Fruit fly (Drosophila melanogaster) whole organism, larva: ENCODE data around the gene Bet3.

Source experiments
- noc ChIP-seq: fragments of 200-800 bp; sonication (Bioruptor generic); optimal IDR thresholded peaks from 3 replicates; lab custom pipeline; 2019; ENCODE audit warnings: missing biosample characterization, mild to moderate bottlenecking, missing genetic modification characterization, moderate library complexity

Bet3 gene

DNA sequence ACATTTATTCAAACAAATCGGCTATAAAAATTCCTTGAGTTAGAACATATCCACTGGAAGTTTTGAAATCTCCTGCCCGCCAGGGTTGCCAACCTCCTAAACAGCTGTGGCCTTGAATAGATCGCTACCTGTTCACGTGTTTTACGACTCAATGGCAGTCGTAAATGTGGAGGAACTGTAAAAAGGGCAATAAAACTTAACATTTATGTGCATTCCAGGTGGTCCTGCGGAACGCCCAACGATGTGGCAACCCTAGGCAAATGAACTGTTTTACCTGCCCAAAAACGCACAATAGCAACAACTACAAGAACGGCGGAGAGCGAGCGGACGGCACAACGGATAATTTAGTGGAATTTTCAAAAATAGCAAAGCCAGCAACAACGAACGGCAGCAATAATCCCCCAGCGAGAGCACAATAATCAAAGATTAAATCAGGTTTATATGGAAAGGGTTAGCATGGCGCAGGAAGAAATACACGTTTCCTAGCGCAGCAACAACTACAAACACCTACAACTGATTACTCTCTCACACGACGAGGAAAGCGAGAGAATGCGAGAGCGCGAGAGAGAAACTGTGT lies 19.7 kb upstream of the Bet3 start:
- TF ChIP-seq noc (tag; lab: Kevin White, UChicago), result no peak

DNA sequence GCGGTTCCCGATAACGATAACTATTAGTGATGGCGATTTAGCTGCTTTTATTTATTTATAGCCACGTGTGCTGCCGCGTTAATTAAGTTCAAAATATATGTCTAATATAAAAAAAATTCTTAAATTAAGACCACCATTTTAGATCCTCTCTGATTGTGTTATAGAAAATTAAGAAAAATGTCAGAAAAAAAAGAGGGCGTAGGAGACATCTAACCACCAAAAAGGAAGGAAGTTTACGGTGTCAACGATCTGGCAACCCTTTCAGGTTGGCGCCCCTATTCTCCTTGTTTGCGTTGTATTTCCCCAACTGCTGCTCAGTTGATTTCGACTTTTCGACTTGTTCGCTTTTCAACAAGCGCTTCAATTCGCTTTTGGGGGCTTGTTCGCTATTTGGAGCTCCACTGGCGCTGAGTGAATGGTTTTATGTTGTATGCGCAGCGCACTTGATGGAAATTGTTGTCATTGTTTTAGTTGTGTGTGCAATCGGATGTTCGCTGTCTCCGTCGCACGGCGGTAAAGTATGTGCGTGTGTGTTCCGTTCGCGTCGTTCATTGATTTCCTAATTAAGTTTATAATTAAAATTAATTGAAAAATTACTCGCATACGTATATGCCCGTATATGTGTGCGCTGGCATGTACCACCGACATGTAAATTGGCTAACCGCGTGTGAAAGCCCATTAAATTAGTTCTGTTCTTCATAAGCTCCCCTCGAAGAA lies 18.9 kb upstream of the Bet3 start, which contains the start of the genes CG3434 and CG44838:
TSS of gene CG3434 (minus strand) at position 25 of the 717 bp plus-strand sequence.
TSS of gene CG44838 (plus strand) at position 276 of the 717 bp plus-strand sequence.
- peak; percentile 67 for TF ChIP-seq noc (tag; lab: Kevin White, UChicago)

DNA sequence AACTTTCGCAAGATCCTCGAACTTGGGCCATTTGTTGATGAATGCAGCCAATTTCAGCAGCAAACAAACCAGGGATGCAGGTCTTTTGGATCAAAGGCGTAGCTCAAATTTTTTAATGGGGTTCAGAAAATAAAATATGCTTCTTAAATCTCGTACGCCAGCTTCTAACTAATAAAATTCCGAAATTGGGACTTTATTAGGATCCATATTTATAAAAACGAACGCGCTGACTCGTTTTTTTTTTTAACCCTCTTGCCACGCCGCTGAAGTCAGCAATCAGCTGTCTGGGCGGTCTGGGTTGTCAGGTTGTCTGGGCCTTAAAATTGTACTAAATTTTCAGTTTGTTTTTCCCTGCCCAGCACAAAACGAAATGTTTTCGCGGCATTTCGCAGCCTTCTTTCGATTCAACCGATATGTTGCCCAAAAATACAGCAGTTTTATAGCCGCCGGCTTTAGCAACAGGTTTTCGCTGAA lies 15.6 kb upstream of the Bet3 start, which contains the start of gene CG3437:
TSS of gene CG3437 (minus strand) at position 51 of the 474 bp plus-strand sequence.
- peak; percentile 99 for TF ChIP-seq noc (tag; lab: Kevin White, UChicago)

DNA sequence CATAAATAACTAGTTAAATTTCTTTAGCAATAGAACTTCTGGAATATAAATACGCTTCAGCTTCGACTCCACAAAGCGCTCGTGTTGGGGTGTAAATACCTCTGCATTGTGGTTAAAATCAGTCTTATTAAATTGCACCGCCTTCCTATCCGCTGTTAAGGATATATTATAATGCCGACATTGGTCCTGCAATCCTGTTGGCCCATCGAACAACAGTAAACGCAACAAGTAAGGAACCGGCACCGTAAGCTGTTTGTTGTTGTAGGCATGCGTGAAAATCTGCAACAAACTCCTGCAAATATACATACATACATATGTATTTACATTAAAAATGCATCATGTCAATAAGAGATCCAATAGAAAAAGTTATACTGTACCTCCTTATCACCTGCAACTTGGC lies 14.3 kb upstream of the Bet3 start:
- TF ChIP-seq noc (tag; lab: Kevin White, UChicago), result no peak

DNA sequence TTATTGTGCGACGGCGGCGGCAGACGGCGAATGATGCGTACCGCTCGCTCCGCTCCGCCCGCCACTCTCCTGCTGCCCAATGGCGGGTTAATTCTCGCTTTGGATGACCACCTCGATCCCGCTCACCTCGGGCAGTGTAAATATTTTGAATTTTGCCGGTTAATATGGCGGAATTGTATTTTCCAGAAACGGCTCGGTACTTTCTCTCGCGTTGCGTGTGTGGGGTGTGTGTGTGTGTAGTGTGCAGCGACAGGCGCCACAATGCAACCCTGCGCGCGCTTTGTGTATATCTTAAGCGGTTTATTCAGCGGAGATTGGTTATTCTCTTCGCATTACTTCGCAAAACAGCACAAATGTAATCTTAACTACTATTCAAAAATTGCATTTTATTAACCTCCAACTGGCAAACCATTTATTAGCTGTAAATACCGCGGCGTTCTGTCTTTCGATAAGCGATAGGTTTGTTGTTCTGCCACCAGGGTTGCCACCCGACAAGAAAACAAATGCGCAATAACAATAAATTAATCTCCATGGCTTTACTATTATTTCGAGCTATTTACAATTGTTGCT lies 13.8 kb upstream of the Bet3 start, which contains the start of the genes phol and CG3552:
TSS of gene phol (minus strand) at position 463 of the 570 bp plus-strand sequence.
TSS of gene CG3552 (plus strand) at position 500 of the 570 bp plus-strand sequence.
- TF ChIP-seq noc (tag; lab: Kevin White, UChicago), result no peak

DNA sequence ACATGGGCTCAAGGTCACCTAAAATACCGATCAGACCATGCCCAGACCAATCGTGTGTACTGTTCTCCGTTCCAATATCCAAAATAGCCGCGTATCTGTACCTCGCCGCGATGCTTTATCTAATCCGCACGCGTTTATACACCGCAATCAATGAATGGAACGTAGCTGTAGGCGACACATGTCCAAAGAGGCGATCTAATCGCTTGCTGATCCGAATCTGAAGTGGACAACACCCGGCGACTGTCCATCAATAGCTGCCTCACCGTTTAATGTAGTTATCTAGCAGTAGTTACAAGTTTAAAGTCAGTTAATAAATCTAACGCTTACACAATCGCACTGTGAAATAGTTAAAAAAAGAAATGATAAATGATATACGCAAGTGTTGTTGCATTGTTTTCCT lies 10.4 kb upstream of the Bet3 start:
- TF ChIP-seq noc (tag; lab: Kevin White, UChicago), result no peak

DNA sequence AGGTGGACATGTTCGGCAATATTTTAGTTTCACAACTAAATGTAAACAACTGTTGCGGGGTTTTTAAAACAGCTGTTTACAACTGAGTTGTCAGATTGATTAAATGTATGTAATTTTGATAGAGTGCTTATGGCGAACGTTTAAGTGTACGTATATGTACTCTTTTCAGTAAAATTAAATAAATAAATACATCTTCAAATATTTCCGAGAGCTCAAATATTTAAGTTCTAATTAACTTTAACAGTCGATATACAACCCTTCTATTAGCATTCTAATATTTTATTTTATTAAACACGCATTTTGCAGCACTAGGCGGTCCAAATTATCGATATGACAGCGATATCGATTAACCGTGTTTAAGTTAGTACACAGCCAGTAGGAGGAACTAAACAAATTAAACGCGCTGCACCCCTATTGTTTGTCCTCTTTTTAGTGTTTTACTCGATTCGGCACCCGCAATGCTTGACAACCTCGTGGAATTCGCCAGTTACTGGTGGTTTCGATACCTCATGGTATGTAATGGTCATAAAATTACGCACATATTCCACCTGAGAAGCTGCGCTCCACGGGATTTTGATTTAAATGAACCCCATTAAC lies 9.6 kb upstream of the Bet3 start, which contains the start of the genes CG3448 and ghi:
TSS of gene CG3448 (minus strand) at position 51 of the 597 bp plus-strand sequence.
TSS of gene ghi (plus strand) at position 355 of the 597 bp plus-strand sequence.
- TF ChIP-seq noc (tag; lab: Kevin White, UChicago), result peak; percentile 56

DNA sequence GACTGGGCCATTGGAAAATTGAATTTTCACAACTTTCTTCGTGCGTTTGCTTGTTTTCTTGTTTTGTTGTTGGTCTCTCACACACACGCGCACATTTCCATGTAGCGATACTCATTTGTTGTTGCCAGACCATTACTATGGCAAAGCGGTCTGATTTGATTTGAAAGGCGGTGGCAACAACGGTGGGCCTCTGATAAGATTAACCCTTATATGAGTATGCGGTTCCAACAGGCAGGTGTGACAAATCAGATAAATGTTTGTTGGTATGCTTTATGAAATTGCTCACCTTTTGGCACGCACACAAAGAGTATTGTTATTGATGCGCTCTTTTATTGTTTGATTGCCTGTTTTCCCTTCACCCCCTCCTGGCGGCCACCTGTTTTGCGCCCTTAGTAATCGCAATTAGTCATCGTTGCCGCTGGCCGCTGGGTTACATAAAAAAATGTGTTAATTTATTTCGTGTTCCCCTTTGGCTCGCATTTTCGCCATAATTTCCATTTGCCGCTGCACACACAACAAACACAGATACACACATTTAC lies 5.2 kb upstream of the Bet3 start:
- peak; percentile 64 for TF ChIP-seq noc (tag; lab: Kevin White, UChicago)

DNA sequence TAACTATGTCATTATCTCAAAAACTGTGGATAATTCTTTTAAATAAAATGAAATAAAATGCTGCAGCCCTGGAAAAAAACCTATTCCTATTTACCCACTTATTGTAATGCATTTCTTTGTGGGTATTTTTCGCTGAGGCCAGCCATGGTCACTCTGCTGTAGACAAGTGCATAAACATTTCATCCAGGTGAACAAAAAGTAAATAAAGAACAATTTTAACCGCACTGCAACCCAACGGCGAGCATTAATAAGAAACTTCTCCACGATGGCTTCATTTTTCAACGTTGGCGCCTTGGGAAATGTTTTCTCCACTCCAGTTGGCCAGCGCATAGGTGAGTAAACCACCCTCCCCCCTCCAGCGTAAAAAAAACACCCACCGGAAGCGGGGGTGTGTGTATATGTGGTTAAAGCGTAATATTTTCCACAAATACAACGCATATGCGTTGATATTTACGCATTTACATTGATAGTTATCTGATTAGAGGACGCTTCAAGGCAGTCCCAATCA lies 4.7 kb upstream of the Bet3 start, which contains the start of gene CG3529:
TSS of gene CG3529 (plus strand) at position 134 of the 508 bp plus-strand sequence.
- peak; percentile 11 for TF ChIP-seq noc (tag; lab: Kevin White, UChicago)

DNA sequence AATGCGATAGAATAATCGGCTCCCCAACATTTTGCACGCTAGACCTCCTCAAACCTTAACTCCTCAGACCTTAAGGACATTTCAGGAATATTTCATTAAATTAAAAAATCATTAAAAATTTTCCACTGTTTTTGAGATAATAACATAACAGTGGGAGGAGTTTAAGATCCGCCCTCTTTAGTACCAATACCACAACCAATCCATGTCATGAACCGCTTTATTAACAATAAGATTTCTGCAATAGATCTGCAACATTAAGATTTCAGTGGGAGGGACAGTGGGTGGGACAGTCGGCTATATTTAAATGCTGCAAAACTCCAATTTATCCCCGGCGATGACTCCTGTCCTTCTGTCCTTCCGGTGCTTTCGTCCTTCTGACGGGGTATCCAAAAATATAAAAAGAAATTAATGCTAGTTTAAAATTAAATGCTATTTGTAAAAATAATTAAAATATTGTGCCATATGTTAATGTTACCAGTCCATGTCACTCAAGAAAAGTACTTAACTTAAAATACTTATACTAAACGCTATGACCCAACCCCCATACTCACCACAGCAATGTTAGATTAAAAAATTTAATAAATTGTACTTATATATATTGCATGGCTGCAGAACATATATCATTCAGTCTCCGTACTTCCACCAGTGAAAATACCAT lies 687 bp upstream of the Bet3 start, which contains the start of gene Srg3:
TSS of gene Srg3 (plus strand) at position 608 of the 658 bp plus-strand sequence.
- no peak for TF ChIP-seq noc (tag; lab: Kevin White, UChicago)

DNA sequence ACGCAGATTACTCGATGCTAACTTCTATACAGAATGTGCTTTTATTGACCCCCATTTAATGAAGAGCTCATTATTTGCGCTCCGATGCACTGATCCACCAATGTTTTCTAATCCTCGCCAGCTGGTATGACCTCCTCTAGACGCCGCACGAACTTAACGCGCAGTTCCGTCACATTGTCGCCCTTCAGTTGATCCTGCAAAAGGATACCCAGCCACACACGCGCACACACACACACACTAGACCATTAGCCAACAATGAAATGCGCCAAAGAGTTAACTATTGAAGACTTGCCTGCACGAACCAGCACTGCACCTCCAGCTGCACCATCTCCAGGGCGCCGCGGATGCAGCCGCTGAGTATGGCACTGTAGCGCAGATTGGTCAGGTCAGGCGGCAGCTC lies 3.2 kb downstream of the Bet3 start:
- no peak for TF ChIP-seq noc (tag; lab: Kevin White, UChicago)

DNA sequence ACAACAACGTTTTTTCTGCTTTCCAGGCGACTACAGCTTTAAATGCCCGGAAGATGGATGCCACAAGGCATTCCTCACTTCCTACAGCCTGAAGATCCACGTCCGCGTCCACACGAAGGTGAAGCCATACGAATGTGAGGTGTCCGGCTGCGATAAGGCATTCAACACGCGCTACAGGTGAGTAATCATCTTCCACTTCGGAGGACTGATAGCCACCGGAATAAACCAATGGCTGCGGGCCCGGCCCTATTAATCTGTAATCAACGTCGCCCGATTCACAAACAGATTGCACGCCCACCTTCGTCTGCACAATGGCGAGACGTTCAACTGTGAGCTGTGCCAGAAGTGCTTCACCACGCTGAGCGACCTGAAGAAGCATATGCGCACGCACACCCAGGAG lies 6.2 kb downstream of the Bet3 start:
- TF ChIP-seq noc (tag; lab: Kevin White, UChicago), result no peak

DNA sequence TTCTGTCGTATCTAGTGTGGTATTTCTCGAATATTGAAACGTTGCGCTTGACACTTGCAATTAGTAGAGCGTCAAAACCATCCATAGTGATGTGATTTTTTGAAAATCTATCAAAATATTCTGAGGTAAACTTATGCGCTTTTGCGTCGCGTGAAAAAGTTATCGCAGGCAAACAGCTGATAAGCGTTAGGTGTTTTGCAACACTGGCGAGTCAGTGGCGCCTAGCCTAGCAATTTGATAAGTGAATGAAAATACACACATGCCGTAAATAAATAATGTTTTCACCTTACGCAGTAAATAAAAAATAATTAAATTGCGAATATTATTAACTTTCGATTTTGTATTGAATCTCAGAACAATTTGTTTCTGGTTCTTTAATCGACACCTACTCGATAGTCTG lies 6.8 kb downstream of the Bet3 start, which contains the start of gene CG42526:
TSS of gene CG42526 (minus strand) at position 85 of the 400 bp plus-strand sequence.
- TF ChIP-seq noc (tag; lab: Kevin White, UChicago), result no peak
